Fruit fly (Drosophila melanogaster) whole organism, adult: Measurements from ENCODE around the gene CG9016.

ENCODE experiments used
- CG7045 ChIP-seq: fragments of 200-800 bp; sonication (Bioruptor generic); optimal IDR thresholded peaks from 2 replicates; lab custom pipeline; 2017; ENCODE audit warnings: missing biosample characterization, mild to moderate bottlenecking, missing genetic modification characterization
- CG7101 ChIP-seq: fragments of 200-800 bp; sonication (Bioruptor generic); optimal IDR thresholded peaks from 2 replicates; lab custom pipeline; 2018; ENCODE audit warnings: missing biosample characterization, mild to moderate bottlenecking, missing genetic modification characterization, moderate library complexity
- Clk ChIP-seq: fragments of 200-800 bp; sonication (Bioruptor generic); optimal IDR thresholded peaks from 2 replicates; lab custom pipeline; 2017; ENCODE audit warnings: missing biosample characterization, missing genetic modification characterization
- bab1 ChIP-seq: fragments of 200-800 bp; sonication (Bioruptor generic); optimal IDR thresholded peaks from 3 replicates; lab custom pipeline; 2019; ENCODE audit warnings: missing biosample characterization, mild to moderate bottlenecking, missing genetic modification characterization, moderate library complexity
- kay ChIP-seq: fragments of 200-800 bp; sonication (Bioruptor generic); peaks from one replicate; lab custom pipeline; 2016; ENCODE audit warnings: missing biosample characterization, missing genetic modification characterization, borderline replicate concordance

- TF ChIP-seq CG7045 (GFP tag; lab: Kevin White, UChicago), result no peak
- no peak for TF ChIP-seq bab1 (GFP tag; lab: Kevin White, UChicago)
- no peak for TF ChIP-seq CG7101
- TF ChIP-seq Clk (GFP tag; lab: Kevin White, UChicago), result no peak
- no peak for TF ChIP-seq kay (GFP tag; lab: Kevin White, UChicago)
Observed at dm6 chr2L:5884674-5885073, 38.8 kb downstream of the CG9016 start, which contains the start of the genes Sfp26Ac and CG43185.
